Fruit fly (Drosophila melanogaster) whole organism, embryonic: ENCODE results near the gene CG6527.

Source experiments
- Ada2b ChIP-seq: fragments of 200-800 bp; sonication (Bioruptor generic); IDR thresholded peaks from 2 replicates; pipeline ENCODE4 v1.3.6; 2022; ENCODE audit warnings: missing biosample characterization, missing genetic modification characterization
- Atf6 ChIP-seq: fragments of 200-800 bp; sonication (Bioruptor generic); IDR thresholded peaks from 2 replicates; pipeline ENCODE4 v1.3.6; 2022; ENCODE audit warnings: missing biosample characterization, missing genetic modification characterization
- Awh ChIP-seq: fragments of 200-800 bp; sonication (Bioruptor generic); IDR thresholded peaks from 2 replicates; pipeline ENCODE4, ENCODE4 v1.3.6; 2022; ENCODE audit warnings: missing biosample characterization, missing genetic modification characterization
- C15 ChIP-seq: fragments of 200-800 bp; sonication (Bioruptor generic); IDR thresholded peaks from 3 replicates; pipeline ENCODE4 v1.3.6; 2022; ENCODE audit warnings: missing biosample characterization, missing genetic modification characterization
- CG12299 ChIP-seq: fragments of 200-800 bp; sonication (Bioruptor generic); optimal IDR thresholded peaks from 2 replicates; lab custom pipeline; 2018; ENCODE audit warnings: missing biosample characterization, mild to moderate bottlenecking, missing genetic modification characterization
- CG12769 ChIP-seq: fragments of 200-800 bp; sonication (Bioruptor generic); optimal IDR thresholded peaks from 2 replicates; lab custom pipeline; 2019; ENCODE audit warnings: missing biosample characterization, mild to moderate bottlenecking, missing genetic modification characterization, moderate library complexity
- CG15011 ChIP-seq: fragments of 200-800 bp; sonication (Bioruptor generic); optimal IDR thresholded peaks from 3 replicates; lab custom pipeline; 2018; ENCODE audit warnings: missing biosample characterization, mild to moderate bottlenecking, missing genetic modification characterization
- CG18599 ChIP-seq: fragments of 200-800 bp; sonication (Bioruptor generic); optimal IDR thresholded peaks from 3 replicates; lab custom pipeline; 2017; ENCODE audit warnings: missing biosample characterization, missing genetic modification characterization, mild to moderate bottlenecking, moderate library complexity, missing genetic modification reagents
- CG2678 ChIP-seq: fragments of 200-800 bp; sonication (Bioruptor generic); optimal IDR thresholded peaks from 3 replicates; lab custom pipeline; 2019; ENCODE audit warnings: missing biosample characterization, mild to moderate bottlenecking, missing genetic modification characterization, moderate library complexity
- CG2889 ChIP-seq: fragments of 200-800 bp; sonication (Bioruptor generic); IDR thresholded peaks from 3 replicates; pipeline ENCODE4 v1.3.6; 2022; ENCODE audit warnings: missing biosample characterization, missing genetic modification characterization
- CG32532 ChIP-seq: fragments of 200-800 bp; sonication (Bioruptor generic); IDR thresholded peaks from 2 replicates; pipeline ENCODE4 v1.3.6; 2022; ENCODE audit warnings: missing biosample characterization, missing genetic modification characterization
- CG33557 ChIP-seq: fragments of 200-800 bp; sonication (Bioruptor generic); optimal IDR thresholded peaks from 2 replicates; lab custom pipeline; 2019; ENCODE audit warnings: missing biosample characterization, mild to moderate bottlenecking, missing genetic modification characterization, moderate library complexity
- CG34376 ChIP-seq: fragments of 200-800 bp; sonication (Bioruptor generic); optimal IDR thresholded peaks from 2 replicates; lab custom pipeline; 2018; ENCODE audit warnings: missing biosample characterization, mild to moderate bottlenecking, missing genetic modification characterization
- CG4360 ChIP-seq: fragments of 200-800 bp; sonication (Bioruptor generic); IDR thresholded peaks from 2 replicates; pipeline ENCODE4 v1.3.6; 2022; ENCODE audit warnings: missing biosample characterization, missing genetic modification characterization
- CG6175 ChIP-seq: fragments of 200-800 bp; sonication (Bioruptor generic); IDR thresholded peaks from 3 replicates; pipeline ENCODE4 v1.3.6; 2022; ENCODE audit warnings: missing biosample characterization, missing genetic modification characterization
- CG6813 ChIP-seq: fragments of 200-800 bp; sonication (Bioruptor generic); optimal IDR thresholded peaks from 2 replicates; lab custom pipeline; 2017; ENCODE audit warnings: missing biosample characterization, missing genetic modification characterization, mild to moderate bottlenecking, moderate library complexity, missing genetic modification reagents
- CG7839 ChIP-seq: fragments of 200-800 bp; sonication (Bioruptor generic); optimal IDR thresholded peaks from 3 replicates; lab custom pipeline; 2018; ENCODE audit warnings: missing biosample characterization, mild to moderate bottlenecking, missing genetic modification characterization, moderate library complexity
- CG8359 ChIP-seq: fragments of 200-800 bp; sonication (Bioruptor generic); optimal IDR thresholded peaks from 2 replicates; lab custom pipeline; 2017; ENCODE audit warnings: missing biosample characterization, mild to moderate bottlenecking, missing genetic modification characterization, borderline replicate concordance
- CG9727 ChIP-seq: fragments of 200-800 bp; sonication (Bioruptor generic); optimal IDR thresholded peaks from 3 replicates; lab custom pipeline; 2017; ENCODE audit warnings: missing biosample characterization, mild to moderate bottlenecking, missing genetic modification characterization
- CG9876 ChIP-seq: fragments of 200-800 bp; sonication (Bioruptor generic); optimal IDR thresholded peaks from 2 replicates; lab custom pipeline; 2016; ENCODE audit warnings: missing biosample characterization, missing genetic modification characterization
- CG9932 ChIP-seq: fragments of 200-800 bp; sonication (Bioruptor generic); IDR thresholded peaks from 2 replicates; pipeline ENCODE4 v1.3.6; 2022; ENCODE audit warnings: missing biosample characterization, missing genetic modification characterization
- Camta ChIP-seq: fragments of 200-800 bp; sonication (Bioruptor generic); optimal IDR thresholded peaks from 2 replicates; lab custom pipeline; 2016; ENCODE audit warnings: missing biosample characterization, missing genetic modification characterization
- Dp ChIP-seq: fragments of 200-800 bp; sonication (Bioruptor generic); optimal IDR thresholded peaks from 2 replicates; lab custom pipeline; 2018; ENCODE audit warnings: missing biosample characterization, mild to moderate bottlenecking, missing genetic modification characterization, moderate library complexity
- HLH4C ChIP-seq: fragments of 200-800 bp; sonication (Bioruptor generic); IDR thresholded peaks from 3 replicates; pipeline ENCODE4 v1.3.6; 2022; ENCODE audit warnings: missing biosample characterization, missing genetic modification characterization; ENCODE audit not compliant: partially characterized antibody
- Lpt ChIP-seq: fragments of >200 bp; optimal IDR thresholded peaks from 2 replicates; lab custom pipeline; 2018; ENCODE audit warnings: missing biosample characterization, missing genetic modification characterization
- Med ChIP-seq: fragments of 200-800 bp; sonication (Bioruptor generic); peaks from one replicate; lab custom pipeline; 2016; ENCODE audit warnings: missing biosample characterization, missing genetic modification characterization, mild to moderate bottlenecking, inconsistent platforms, moderate library complexity
- Mes4 ChIP-seq: fragments of 200-800 bp; sonication (Bioruptor generic); optimal IDR thresholded peaks from 2 replicates; lab custom pipeline; 2016; ENCODE audit warnings: missing biosample characterization, missing genetic modification characterization
- Oaz ChIP-seq: fragments of 200-800 bp; sonication (Bioruptor generic); IDR thresholded peaks from 2 replicates; pipeline ENCODE4 v1.3.6; 2022; ENCODE audit warnings: missing biosample characterization, missing genetic modification characterization
- Oli ChIP-seq: fragments of 200-800 bp; sonication (Bioruptor generic); optimal IDR thresholded peaks from 2 replicates; lab custom pipeline; 2018; ENCODE audit warnings: missing biosample characterization, mild to moderate bottlenecking, missing genetic modification characterization, moderate library complexity
- Sry-β ChIP-seq: fragments of 200-800 bp; sonication (Bioruptor generic); optimal IDR thresholded peaks from 2 replicates; lab custom pipeline; 2018; ENCODE audit warnings: missing biosample characterization, mild to moderate bottlenecking, missing genetic modification characterization, moderate library complexity
- Xrp1 ChIP-seq: fragments of 200-800 bp; sonication (Bioruptor generic); IDR thresholded peaks from 2 replicates; pipeline ENCODE4 v1.3.6; 2022; ENCODE audit warnings: missing biosample characterization, missing genetic modification characterization
- ase ChIP-seq: fragments of 200-800 bp; sonication (Bioruptor generic); IDR thresholded peaks from 3 replicates; pipeline ENCODE4 v1.3.6; 2022; ENCODE audit warnings: missing biosample characterization, missing genetic modification characterization
- bab2 ChIP-seq: fragments of 200-800 bp; sonication (Bioruptor generic); optimal IDR thresholded peaks from 2 replicates; lab custom pipeline; 2016; ENCODE audit warnings: missing biosample characterization, missing genetic modification characterization
- br ChIP-seq: fragments of >200 bp; optimal IDR thresholded peaks from 2 replicates; lab custom pipeline; 2017
- chm ChIP-seq: fragments of 200-800 bp; sonication (Bioruptor generic); IDR thresholded peaks from 2 replicates; pipeline ENCODE4 v1.3.6; 2022; ENCODE audit warnings: missing biosample characterization, missing genetic modification characterization
- ci ChIP-seq: fragments of 200-800 bp; sonication (Bioruptor generic); IDR thresholded peaks from 3 replicates; pipeline ENCODE4 v1.3.6; 2022; ENCODE audit warnings: missing biosample characterization, missing genetic modification characterization
- gro ChIP-seq: fragments of 200-800 bp; sonication (Bioruptor generic); optimal IDR thresholded peaks from 2 replicates; lab custom pipeline; 2016; ENCODE audit warnings: missing biosample characterization, missing genetic modification characterization
- h ChIP-seq: fragments of >200 bp; optimal IDR thresholded peaks from 2 replicates; lab custom pipeline; 2017
- hth ChIP-seq: fragments of >200 bp; optimal IDR thresholded peaks from 2 replicates; lab custom pipeline; 2017; ENCODE audit warnings: inconsistent platforms
- lab ChIP-seq: fragments of 200-800 bp; sonication (Bioruptor generic); optimal IDR thresholded peaks from 3 replicates; lab custom pipeline; 2017; ENCODE audit warnings: missing biosample characterization, missing genetic modification characterization, mild to moderate bottlenecking, moderate library complexity, missing genetic modification reagents
- nerfin-1 ChIP-seq: fragments of 200-800 bp; sonication (Bioruptor generic); optimal IDR thresholded peaks from 3 replicates; lab custom pipeline; 2019; ENCODE audit warnings: missing biosample characterization, mild to moderate bottlenecking, missing genetic modification characterization, moderate library complexity
- nmo ChIP-seq: fragments of 200-800 bp; sonication (Bioruptor generic); optimal IDR thresholded peaks from 2 replicates; lab custom pipeline; 2018; ENCODE audit warnings: missing biosample characterization, mild to moderate bottlenecking, missing genetic modification characterization, moderate library complexity
- odd ChIP-seq: fragments of 200-800 bp; sonication (Bioruptor generic); optimal IDR thresholded peaks from 2 replicates; lab custom pipeline; 2017; ENCODE audit warnings: missing biosample characterization, mild to moderate bottlenecking, missing genetic modification characterization
- p53 ChIP-seq: fragments of 200-800 bp; sonication (Bioruptor generic); optimal IDR thresholded peaks from 2 replicates; lab custom pipeline; 2016; ENCODE audit warnings: missing biosample characterization, missing genetic modification characterization
- pho ChIP-seq: fragments of 200-800 bp; sonication (Bioruptor generic); optimal IDR thresholded peaks from 2 replicates; lab custom pipeline; 2016; ENCODE audit warnings: missing biosample characterization, missing genetic modification characterization
- pnt ChIP-seq: fragments of 200-800 bp; sonication (Bioruptor generic); optimal IDR thresholded peaks from 3 replicates; lab custom pipeline; 2016; ENCODE audit warnings: missing biosample characterization, missing genetic modification characterization
- ranshi ChIP-seq: fragments of 200-800 bp; sonication (Bioruptor generic); IDR thresholded peaks from 2 replicates; pipeline ENCODE4 v1.3.6; 2022; ENCODE audit warnings: missing biosample characterization, missing genetic modification characterization
- salm ChIP-seq: fragments of 200-800 bp; sonication (Bioruptor generic); optimal IDR thresholded peaks from 2 replicates; lab custom pipeline; 2018; ENCODE audit warnings: missing biosample characterization, mild to moderate bottlenecking, missing genetic modification characterization
- slou ChIP-seq: fragments of 200-800 bp; sonication (Bioruptor generic); optimal IDR thresholded peaks from 3 replicates; lab custom pipeline; 2016; ENCODE audit warnings: missing biosample characterization, missing genetic modification characterization
- sqz ChIP-seq: fragments of 200-800 bp; sonication (Bioruptor generic); optimal IDR thresholded peaks from 3 replicates; lab custom pipeline; 2018; ENCODE audit warnings: missing biosample characterization, mild to moderate bottlenecking, missing genetic modification characterization
- tgo ChIP-seq: fragments of 200-800 bp; sonication (Bioruptor generic); IDR thresholded peaks from 3 replicates; pipeline ENCODE4 v1.3.6; 2022; ENCODE audit warnings: missing biosample characterization, missing genetic modification characterization
- twi ChIP-seq: fragments of 200-800 bp; optimal IDR thresholded peaks from 2 replicates; lab custom pipeline; 2019; ENCODE audit warnings: missing biosample characterization, mild to moderate bottlenecking, missing genetic modification characterization, moderate library complexity

The CG6527 gene

DNA sequence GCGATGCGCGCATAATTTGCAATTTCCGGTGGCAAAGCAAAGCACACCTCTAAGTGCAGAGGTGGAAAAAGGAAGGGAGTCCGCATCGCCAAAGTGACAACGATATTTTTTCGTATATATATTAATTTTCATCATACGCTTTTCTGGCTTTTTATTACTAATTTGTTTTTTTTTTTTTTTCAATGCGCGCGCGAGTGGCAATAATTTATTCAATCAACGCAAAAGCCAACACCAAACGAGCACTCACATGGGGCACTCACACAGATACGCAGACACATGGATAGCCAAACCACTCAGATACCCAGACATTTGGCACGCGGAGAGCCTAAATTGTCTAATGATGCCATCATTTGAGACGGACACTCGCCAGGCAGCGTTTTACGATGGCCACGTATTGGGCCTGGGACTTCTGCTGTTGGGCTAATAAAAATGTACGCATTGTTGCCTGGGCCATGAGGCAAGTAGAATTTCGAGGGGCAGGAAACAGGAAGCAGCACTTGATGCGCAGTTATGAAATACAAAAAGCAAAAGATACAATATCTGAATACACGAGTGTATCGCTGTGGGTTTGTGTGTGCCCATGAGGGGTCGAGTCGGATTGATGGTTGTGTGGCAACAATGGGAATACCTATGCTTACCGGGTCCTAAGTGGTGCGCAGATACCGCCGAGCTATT lies 26.8 kb downstream of the CG6527 start (continued):
- TF ChIP-seq Sry-β (GFP tag; lab: Kevin White, UChicago), result no peak
- TF ChIP-seq CG34376 (GFP tag; lab: Kevin White, UChicago), result no peak
- no peak for TF ChIP-seq CG7839
- TF ChIP-seq Awh (GFP tag; lab: Robert Waterston, UW), result no peak
- no peak for TF ChIP-seq p53 (GFP tag; lab: Kevin White, UChicago)
- TF ChIP-seq gro (GFP tag; lab: Kevin White, UChicago), result peak; percentile 61
- no peak for TF ChIP-seq nmo
- no peak for TF ChIP-seq Oaz
- TF ChIP-seq hth (lab: Kevin White, UChicago), result no peak
- no peak for TF ChIP-seq CG9932 (GFP tag; lab: Robert Waterston, UW)
- TF ChIP-seq lab (GFP tag; lab: Kevin White, UChicago), result peak; percentile 30
- no peak for TF ChIP-seq Lpt (GFP tag; lab: Kevin White, UChicago)
- no peak for TF ChIP-seq ase (GFP tag; lab: Robert Waterston, UW)
- no peak for TF ChIP-seq CG8359 (GFP tag; lab: Kevin White, UChicago)
- peak; percentile 75 for TF ChIP-seq CG12769 (tag; lab: Kevin White, UChicago)
- peak; percentile 11 for TF ChIP-seq twi (tag; lab: Kevin White, UChicago)
- no peak for TF ChIP-seq Mes4
- TF ChIP-seq CG32532 (GFP tag; lab: Robert Waterston, UW), result 0 out of 2 replicates have a peak, but pooled peaks have one; percentile 22
- TF ChIP-seq salm (tag; lab: Kevin White, UChicago), result no peak
- peak; percentile 82 for TF ChIP-seq Med (GFP tag; lab: Kevin White, UChicago)
- no peak for TF ChIP-seq CG33557 (GFP tag; lab: Kevin White, UChicago)
- no peak for TF ChIP-seq sqz (GFP tag; lab: Kevin White, UChicago)
- TF ChIP-seq chm (GFP tag; lab: Robert Waterston, UW), result 0 out of 2 replicates have a peak, but pooled peaks have one; percentile 26
- no peak for TF ChIP-seq slou (GFP tag; lab: Kevin White, UChicago)
- TF ChIP-seq CG15011, result no peak
- TF ChIP-seq Ada2b, result no peak
- no peak for TF ChIP-seq Xrp1 (GFP tag; lab: Robert Waterston, UW)
- no peak for TF ChIP-seq CG6813 (GFP tag; lab: Kevin White, UChicago)
- no peak for TF ChIP-seq Camta (GFP tag; lab: Kevin White, UChicago)
- TF ChIP-seq CG9727, result no peak
- TF ChIP-seq CG4360 (GFP tag; lab: Robert Waterston, UW), result no peak
- TF ChIP-seq ci (GFP tag; lab: Robert Waterston, UW), result 0 out of 3 replicates have a peak, but pooled peaks have one; percentile 5
- no peak for TF ChIP-seq CG2889 (GFP tag; lab: Robert Waterston, UW)
- TF ChIP-seq Dp, result no peak
- no peak for TF ChIP-seq tgo
- TF ChIP-seq bab2 (GFP tag; lab: Kevin White, UChicago), result no peak
- TF ChIP-seq Oli (tag; lab: Kevin White, UChicago), result no peak
- TF ChIP-seq pho (GFP tag; lab: Kevin White, UChicago), result no peak
- no peak for TF ChIP-seq nerfin-1 (tag; lab: Kevin White, UChicago)
- TF ChIP-seq Atf6 (GFP tag; lab: Robert Waterston, UW), result no peak
- TF ChIP-seq C15, result no peak
- no peak for TF ChIP-seq CG12299 (tag; lab: Kevin White, UChicago)
- TF ChIP-seq h, result no peak
- TF ChIP-seq CG9876 (GFP tag; lab: Kevin White, UChicago), result no peak
- peak; percentile 65; the same call in 1 of the 3 replicates for TF ChIP-seq CG6175 (GFP tag; lab: Robert Waterston, UW)
- no peak for TF ChIP-seq pnt
- no peak for TF ChIP-seq ranshi
- TF ChIP-seq odd (GFP tag; lab: Kevin White, UChicago), result no peak
- TF ChIP-seq CG18599 (GFP tag; lab: Kevin White, UChicago), result peak; percentile 40
- TF ChIP-seq CG2678 (tag; lab: Kevin White, UChicago), result peak; percentile 1
- no peak for TF ChIP-seq br
- TF ChIP-seq HLH4C (GFP tag; lab: Robert Waterston, UW), result no peak
